Worm (Caenorhabditis elegans) whole organism, midembryonic: ENCODE measurements around the gene ugt-58.

Source experiments
- T22C8.4 ChIP-seq: fragments of 200-800 bp; sonication (Bioruptor generic); IDR thresholded peaks from 2 replicates; pipeline ENCODE4 v1.3.6; 2022; ENCODE audit warnings: missing genetic modification characterization, missing compliant biosample characterization
- cog-1 ChIP-seq: sonication (generic microtip); optimal IDR thresholded peaks from 2 replicates; lab custom pipeline; 2016; ENCODE audit warnings: missing genetic modification characterization, missing compliant biosample characterization
- flt-1 ChIP-seq: fragments of 200-800 bp; sonication (Bioruptor generic); IDR thresholded peaks from 2 replicates; pipeline ENCODE4 v1.3.6; 2022; ENCODE audit warnings: missing genetic modification characterization, missing compliant biosample characterization
- med-1 ChIP-seq: sonication (generic microtip); optimal IDR thresholded peaks from 2 replicates; lab custom pipeline; 2017; ENCODE audit warnings: missing genetic modification characterization, mild to moderate bottlenecking, missing compliant biosample characterization, antibody characterized with exemption, missing genetic modification reagents; ENCODE audit not compliant: insufficient read depth
- tab-1 ChIP-seq: fragments of 200-800 bp; sonication (Bioruptor generic); IDR thresholded peaks from 2 replicates; pipeline ENCODE4 v1.3.6; 2022; ENCODE audit warnings: missing genetic modification characterization, missing compliant biosample characterization
- ztf-23 ChIP-seq: fragments of 200-800 bp; sonication (Bioruptor generic); IDR thresholded peaks from 2 replicates; pipeline ENCODE4 v1.3.6; 2022; ENCODE audit warnings: missing genetic modification reagents, missing genetic modification characterization, missing compliant biosample characterization
- ztf-29 ChIP-seq: fragments of 200-800 bp; sonication (Bioruptor generic); IDR thresholded peaks from 2 replicates; pipeline ENCODE4 v1.3.6; 2022; ENCODE audit warnings: missing genetic modification reagents, missing genetic modification characterization, missing compliant biosample characterization

ce11 chrII:9604063-9604462 lies 17.5 kb upstream of the ugt-58 start:
- TF ChIP-seq flt-1 (GFP tag; lab: Robert Waterston, UW) (no peak), ztf-29 (GFP tag; lab: Robert Waterston, UW) (no peak), med-1 (GFP tag; lab: Kevin White, UChicago) (no peak), ztf-23 (GFP tag; lab: Robert Waterston, UW) (no peak), cog-1 (no peak), T22C8.4 (GFP tag; lab: Robert Waterston, UW) (no peak), tab-1 (GFP tag; lab: Robert Waterston, UW) (no peak)
